Worm (Caenorhabditis elegans): ENCODE data around the gene Y47C4A.1.
"Not testable (repeated sequence)": the region's sequence is repeated elsewhere in the genome, so short reads cannot be mapped to it uniquely, and the experiment has no call there.

Y47C4A.1 gene

DNA sequence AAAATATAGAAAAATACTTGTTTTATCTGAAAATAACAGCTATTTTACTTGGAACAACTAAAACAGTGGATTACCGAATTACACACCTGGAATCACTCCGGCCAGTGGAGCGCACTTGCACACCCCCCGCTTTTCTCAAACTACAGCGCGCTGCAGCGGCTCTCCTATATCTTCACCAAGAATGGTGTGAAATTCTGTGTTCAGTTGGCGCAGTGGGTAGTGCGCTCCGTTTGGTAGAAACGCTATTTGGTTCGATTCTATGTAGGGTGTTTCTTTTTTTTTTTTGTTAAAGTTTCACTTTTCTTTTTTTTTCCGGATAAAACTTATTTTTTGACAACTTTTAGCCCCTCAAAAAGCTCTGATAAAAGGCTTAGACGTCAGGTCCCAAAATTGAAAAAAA is 27.5 kb downstream of the Y47C4A.1 start:
- 0 out of 2 replicates have a peak, but pooled peaks have one; percentile 28 for TF ChIP-seq egrh-3 (GFP tag; IDR thresholded peaks at IDR 0.05)
- peak; percentile 50 for TF ChIP-seq D2030.7 (GFP tag; IDR thresholded peaks at IDR 0.05)
- peak; percentile 46 for TF ChIP-seq hmg-1.2 (GFP tag; IDR thresholded peaks at IDR 0.05)
- peak; percentile 69 for TF ChIP-seq mcd-1 (GFP tag; IDR thresholded peaks at IDR 0.05)
- TF ChIP-seq rpc-1 (optimal IDR thresholded peaks at IDR 0.05): peak; percentile 29
- peak; percentile 64 for TF ChIP-seq rpc-1 (tag; optimal IDR thresholded peaks at IDR 0.05)
- peak; percentile 79 for TF ChIP-seq lin-26 (GFP tag; IDR thresholded peaks at IDR 0.05)
- TF ChIP-seq tbp1 (GFP tag; optimal IDR thresholded peaks at IDR 0.05): peak; percentile 74
- TF ChIP-seq B0261.1 (tag; optimal IDR thresholded peaks at IDR 0.05): peak; percentile 55

DNA sequence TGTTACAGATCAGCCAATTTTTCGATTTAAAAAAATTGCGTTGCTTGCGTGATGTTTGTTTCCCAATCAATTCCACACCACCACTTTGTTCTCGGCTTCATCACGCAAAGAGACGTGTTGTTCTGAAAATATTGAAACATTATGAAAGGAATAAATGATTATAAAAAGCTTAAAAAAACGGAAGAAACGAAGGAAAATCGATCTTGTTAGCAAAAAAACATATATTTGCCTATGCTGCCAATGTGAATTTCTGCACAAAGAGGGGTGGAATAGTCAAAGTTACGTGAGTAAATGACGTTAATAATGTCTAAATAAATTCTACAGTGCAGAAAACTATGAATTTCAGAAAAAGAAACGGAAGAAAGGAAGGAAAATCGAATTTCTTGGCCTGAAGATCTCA is 46.9 kb downstream of the Y47C4A.1 start, which contains the start of gene AC8.10:
Gene AC8.10, minus strand, starts transcription at position 101 of the 400 bp plus-strand sequence.
- not testable (repeated sequence) for TF ChIP-seq ekl-4, nhr-120, egl-44 (GFP tag; IDR thresholded peaks at IDR 0.05)

All from whole organism, young adult.